Worm (Caenorhabditis elegans): ENCODE results near the gene C17H11.5.

The C17H11.5 gene

DNA sequence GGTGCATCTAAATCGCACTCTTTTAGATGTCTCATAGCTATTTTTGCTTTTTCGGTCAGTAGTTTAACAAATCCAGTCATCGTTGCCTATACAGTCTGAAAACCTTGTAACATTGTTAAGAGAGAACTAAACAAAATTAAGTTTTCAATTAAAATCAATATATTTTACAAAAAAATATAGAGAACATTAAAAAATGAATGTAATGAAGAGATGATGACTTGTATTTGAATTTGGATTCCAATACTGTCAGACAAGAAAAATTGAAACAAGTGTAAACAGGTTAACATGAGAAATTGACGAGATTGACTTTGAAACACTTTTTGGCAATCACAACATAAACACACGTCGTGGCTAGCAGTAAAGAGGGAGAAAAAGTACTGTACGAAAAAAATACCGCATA lies at the start of gene C17H11.5:
TSS of gene C17H11.5 (minus strand) at position 101 of the 400 bp plus-strand sequence.
- TF ChIP-seq him-1 (tag; optimal IDR thresholded peaks at IDR 0.05): no peak

DNA sequence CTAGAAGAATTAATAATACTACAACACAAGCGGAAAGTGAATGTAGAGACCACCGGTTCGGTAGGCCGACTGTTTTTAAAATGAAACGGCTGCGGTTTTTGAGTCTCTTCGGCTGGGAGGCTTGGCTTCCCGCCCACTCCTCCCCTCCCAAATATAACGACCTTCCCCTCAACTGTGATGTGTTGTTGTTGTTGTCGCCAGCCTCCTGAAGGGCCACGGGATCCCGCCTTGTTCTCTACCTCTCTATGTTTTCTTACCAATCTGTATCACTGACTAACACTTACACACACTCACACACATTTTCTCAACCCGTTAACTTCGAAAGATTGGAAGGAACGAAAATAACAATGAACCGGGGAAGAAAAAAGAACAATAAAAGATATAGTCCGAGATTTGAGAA lies 48.6 kb upstream of the C17H11.5 start:
- TF ChIP-seq dao-5 (tag; optimal IDR thresholded peaks at IDR 0.05) (no peak), W03F9.2 (tag; optimal IDR thresholded peaks at IDR 0.05) (no peak), him-1 (tag; optimal IDR thresholded peaks at IDR 0.05) (no peak)

DNA sequence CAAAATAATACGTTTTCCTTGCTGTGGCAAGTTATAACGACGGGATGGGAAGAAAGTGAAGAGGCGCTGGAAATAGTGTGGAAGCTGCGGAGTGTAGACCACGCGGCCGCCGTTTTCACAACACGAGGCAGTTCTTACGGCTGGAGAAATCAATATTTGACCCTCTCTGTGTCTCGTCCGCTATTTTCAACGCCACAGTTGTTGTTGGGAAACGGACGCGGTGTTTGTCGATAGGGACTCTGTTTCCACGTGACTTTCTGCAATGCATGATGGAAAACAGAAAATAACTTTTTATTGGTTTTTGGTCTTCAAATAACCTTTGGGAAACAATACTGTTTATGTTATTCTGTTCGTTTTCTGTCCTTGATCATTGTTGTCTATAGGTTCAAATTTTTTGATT lies 46.9 kb upstream of the C17H11.5 start, which contains the start of gene K02A6.3:
TSS of gene K02A6.3 (minus strand) at position 74 of the 400 bp plus-strand sequence.
- TF ChIP-seq W03F9.2 (tag; optimal IDR thresholded peaks at IDR 0.05): peak; percentile 58
- no peak for TF ChIP-seq him-1 (tag; optimal IDR thresholded peaks at IDR 0.05)
- no peak for TF ChIP-seq dao-5 (tag; optimal IDR thresholded peaks at IDR 0.05)

DNA sequence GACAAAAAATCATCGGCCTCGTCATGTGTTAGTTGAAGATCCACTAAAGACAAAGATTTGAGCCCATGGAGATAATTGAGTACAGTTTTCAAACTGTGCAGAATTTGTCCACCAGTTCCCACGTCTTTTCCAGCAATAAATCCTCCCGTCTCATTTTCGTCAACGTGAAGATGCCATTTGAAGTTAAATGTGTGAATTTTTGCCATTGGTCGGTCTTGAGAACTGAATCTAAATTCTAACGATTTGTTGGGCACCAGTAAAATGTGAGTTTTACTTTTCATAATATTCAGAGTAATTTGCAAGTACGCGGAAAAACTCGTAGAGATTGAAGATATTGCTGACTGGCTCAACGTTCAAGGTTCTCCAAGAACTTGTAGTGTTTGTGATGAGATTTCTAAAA lies 45.6 kb upstream of the C17H11.5 start:
- TF ChIP-seq dao-5 (tag; optimal IDR thresholded peaks at IDR 0.05) (no peak), him-1 (tag; optimal IDR thresholded peaks at IDR 0.05) (no peak), W03F9.2 (tag; optimal IDR thresholded peaks at IDR 0.05) (no peak)

DNA sequence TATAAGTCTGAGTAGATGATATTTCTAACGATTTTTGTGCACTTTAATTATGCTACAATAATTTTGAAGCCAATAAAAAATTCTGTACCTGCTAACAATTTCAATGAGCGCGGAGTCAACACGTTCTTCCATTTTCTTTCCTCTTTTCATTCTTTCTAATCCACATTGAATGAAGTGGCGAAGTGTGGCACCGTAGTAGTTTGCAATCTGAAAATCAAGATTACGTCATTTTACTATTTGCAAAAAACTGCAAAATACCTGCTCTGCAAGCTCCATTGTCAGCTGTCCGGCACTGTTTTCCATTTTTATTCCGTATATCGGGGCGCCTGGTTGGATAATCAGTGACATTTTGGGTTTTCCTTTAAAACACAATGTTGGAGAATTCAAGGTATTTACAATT lies 44.3 kb upstream of the C17H11.5 start:
- TF ChIP-seq dao-5 (tag; optimal IDR thresholded peaks at IDR 0.05) (no peak), W03F9.2 (tag; optimal IDR thresholded peaks at IDR 0.05) (no peak), him-1 (tag; optimal IDR thresholded peaks at IDR 0.05) (no peak)

DNA sequence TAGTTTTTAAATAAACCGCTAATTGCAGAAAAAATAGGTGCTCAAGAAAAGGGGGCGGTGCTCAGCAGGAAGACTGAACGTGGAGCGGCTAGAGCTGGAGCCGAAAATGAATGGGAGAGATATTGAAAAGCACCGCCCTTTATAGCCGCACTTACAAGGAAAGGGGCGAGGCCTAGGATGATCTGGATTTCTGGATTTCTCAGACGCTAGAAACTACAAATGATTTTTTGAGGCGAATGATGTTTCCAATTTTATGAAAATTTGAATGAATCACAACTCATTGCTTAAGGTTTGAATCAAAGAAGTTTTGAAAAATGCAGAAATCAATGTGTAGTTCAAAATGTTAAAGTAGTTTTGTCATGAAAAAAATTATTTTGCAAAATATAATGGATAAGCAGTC lies 40.0 kb upstream of the C17H11.5 start, which contains the start of gene K02A6.2:
TSS of gene K02A6.2 (minus strand) at position 101 of the 400 bp plus-strand sequence.
- TF ChIP-seq W03F9.2 (tag; optimal IDR thresholded peaks at IDR 0.05) (no peak), him-1 (tag; optimal IDR thresholded peaks at IDR 0.05) (no peak), dao-5 (tag; optimal IDR thresholded peaks at IDR 0.05) (no peak)

DNA sequence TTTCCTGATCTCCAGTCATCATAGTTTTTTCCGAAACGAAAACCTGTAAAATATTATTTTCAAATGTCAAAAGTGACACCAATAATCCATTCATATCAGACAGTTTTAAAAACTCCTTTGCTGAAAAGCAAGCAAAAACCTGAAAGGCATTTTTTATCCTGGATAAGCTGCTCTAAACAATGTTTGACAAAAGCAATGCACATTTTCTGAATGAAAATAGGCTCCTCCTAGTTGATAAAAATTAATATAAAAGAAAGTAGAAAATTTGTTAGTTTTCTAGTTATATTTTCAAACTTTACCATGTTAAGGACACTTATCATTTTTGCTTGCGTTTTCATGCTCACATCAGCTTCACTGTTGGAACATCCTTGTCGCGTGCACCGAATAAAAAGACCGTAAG lies 34.5 kb upstream of the C17H11.5 start, which contains the start of gene K02A6.1:
TSS of gene K02A6.1 (plus strand) at position 301 of the 400 bp plus-strand sequence.
- TF ChIP-seq dao-5 (tag; optimal IDR thresholded peaks at IDR 0.05) (no peak), him-1 (tag; optimal IDR thresholded peaks at IDR 0.05) (no peak), W03F9.2 (tag; optimal IDR thresholded peaks at IDR 0.05) (no peak)

DNA sequence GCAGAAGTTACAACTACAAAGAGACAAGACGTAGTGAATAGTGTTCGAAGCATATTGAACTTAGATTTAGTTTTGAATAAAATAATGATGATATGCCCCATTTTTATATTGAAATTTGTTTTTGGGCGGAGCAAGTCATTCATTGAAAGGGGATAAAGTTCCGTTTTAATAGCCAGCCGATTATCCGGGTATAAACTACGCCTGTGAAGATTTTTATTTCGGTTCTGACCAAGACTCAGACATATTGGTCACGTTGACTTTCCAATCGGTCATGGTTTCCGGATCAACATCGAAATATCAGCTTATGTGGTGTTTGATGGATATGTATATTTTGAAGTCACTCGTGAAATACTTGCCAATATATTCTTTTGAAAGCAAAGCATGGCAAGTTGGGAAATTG lies 33.7 kb upstream of the C17H11.5 start, which contains the start of gene K02A6.4:
TSS of gene K02A6.4 (minus strand) at position 101 of the 400 bp plus-strand sequence.
- TF ChIP-seq W03F9.2 (tag; optimal IDR thresholded peaks at IDR 0.05) (no peak), dao-5 (tag; optimal IDR thresholded peaks at IDR 0.05) (no peak), him-1 (tag; optimal IDR thresholded peaks at IDR 0.05) (no peak)

DNA sequence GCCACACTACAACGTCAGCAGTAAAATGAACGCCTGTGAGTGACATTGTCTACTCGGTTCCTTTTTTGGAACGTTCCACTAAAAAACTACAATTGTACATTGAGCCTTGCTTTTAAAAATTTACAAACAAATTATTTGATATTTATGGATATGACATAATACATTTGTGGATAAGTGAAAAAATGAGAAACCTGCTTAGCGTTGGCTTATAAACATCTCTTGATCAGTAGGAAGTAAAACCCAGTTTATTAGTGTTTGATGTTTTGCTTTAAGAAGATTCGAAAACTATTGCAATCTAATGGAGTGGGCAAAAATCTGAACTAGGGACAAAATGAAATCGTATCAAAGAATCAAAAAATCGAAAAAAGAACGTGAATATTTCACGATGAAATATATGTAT lies 32.0 kb upstream of the C17H11.5 start:
- no peak for TF ChIP-seq W03F9.2 (tag; optimal IDR thresholded peaks at IDR 0.05)
- TF ChIP-seq him-1 (tag; optimal IDR thresholded peaks at IDR 0.05): no peak

DNA sequence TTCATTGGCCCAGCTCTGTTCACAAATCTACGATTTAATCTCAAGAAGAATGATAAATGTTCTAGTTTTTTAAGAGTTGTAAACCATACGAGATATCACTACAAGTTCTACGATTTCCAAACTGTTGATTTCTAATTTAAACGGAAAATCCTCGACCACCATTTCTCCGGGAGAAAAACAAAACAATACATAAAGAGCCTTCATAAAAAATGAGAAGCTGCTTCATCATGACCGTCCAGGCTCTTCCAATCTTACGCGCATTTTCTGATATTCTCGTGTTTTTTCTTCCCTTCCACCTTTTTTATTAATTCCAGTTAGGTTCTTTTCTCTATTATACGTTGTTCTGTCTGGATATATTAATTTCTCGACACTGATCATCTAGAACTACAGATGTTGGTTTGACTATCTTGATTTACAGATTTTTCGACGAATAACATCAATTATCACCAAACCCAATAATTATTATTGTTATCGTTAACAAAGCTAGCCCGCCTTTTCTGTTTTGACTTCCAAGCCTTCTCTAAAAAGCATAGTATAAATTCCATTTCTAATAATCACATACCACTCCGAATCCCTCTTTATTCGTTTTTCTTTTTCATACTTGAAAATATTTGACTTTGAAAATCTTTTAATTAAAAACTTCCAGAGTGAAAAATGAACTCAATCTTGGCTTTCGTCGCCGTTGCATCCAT lies 29.6 kb upstream of the C17H11.5 start, which contains the start of gene C47D2.1:
TSS of gene C47D2.1 (plus strand) at position 642 of the 692 bp plus-strand sequence.
- TF ChIP-seq him-1 (tag; optimal IDR thresholded peaks at IDR 0.05) (no peak), dao-5 (tag; optimal IDR thresholded peaks at IDR 0.05) (no peak), W03F9.2 (tag; optimal IDR thresholded peaks at IDR 0.05) (no peak)

DNA sequence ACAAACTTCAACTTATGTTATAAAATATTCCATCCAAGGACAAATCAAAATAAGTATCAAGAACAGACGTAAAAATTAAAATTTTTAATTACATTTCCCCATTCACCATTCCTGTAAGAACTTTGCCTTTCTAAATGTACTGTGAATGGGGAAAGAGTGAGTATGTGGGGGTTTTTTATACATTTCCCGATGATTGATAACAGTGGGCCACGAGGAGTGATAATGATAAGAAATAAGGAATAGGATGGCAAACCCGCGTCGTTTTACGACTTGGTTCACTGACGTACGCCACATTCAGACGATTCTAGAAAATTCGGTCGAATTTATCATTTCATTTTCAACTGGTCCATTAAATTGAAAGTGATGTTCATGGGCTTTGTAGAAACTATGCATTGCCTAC lies 26.1 kb upstream of the C17H11.5 start, which contains the start of gene cdd-1:
TSS of gene cdd-1 (minus strand) at position 151 of the 400 bp plus-strand sequence.
- TF ChIP-seq dao-5 (tag; optimal IDR thresholded peaks at IDR 0.05) (no peak), W03F9.2 (tag; optimal IDR thresholded peaks at IDR 0.05) (no peak), him-1 (tag; optimal IDR thresholded peaks at IDR 0.05) (no peak)

DNA sequence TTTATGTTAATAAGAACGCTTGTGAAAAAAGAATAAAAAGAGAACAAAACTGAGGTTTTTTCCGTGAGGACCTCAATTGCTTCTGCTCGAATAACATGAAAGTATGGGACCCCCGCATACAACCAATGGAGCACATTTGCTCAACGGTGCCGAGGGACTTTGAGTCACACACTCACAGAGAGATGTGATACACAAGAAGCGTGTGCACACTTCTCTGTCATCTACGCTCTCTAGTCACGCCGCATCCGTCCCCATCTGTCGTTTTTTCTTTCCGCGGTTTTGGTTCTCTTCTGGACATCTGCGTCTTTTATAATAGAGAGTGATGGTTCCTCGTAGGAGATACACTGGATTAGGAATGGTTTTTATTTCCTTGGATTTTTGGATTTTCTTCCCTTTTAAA lies 21.0 kb upstream of the C17H11.5 start:
- TF ChIP-seq dao-5 (tag; optimal IDR thresholded peaks at IDR 0.05): no peak
- TF ChIP-seq W03F9.2 (tag; optimal IDR thresholded peaks at IDR 0.05): no peak
- TF ChIP-seq him-1 (tag; optimal IDR thresholded peaks at IDR 0.05): no peak

DNA sequence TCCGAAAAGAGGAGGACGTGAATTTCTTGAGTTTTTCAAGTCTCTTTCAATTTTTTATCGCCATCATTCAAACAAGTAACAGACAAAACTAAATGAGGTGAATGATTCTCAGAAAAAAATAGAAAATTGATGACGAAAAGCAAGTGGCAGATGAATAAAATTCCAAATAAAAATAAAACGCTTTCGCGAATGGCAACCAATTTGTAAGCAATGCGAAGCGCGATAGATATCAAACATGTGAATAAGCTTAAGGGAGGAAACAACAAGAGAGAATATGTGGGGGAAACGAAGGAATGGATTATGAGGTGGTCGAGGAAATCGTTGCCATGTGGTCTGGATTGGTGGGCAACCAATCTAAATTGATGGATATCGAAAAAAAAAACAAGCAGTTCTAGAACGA lies 19.5 kb upstream of the C17H11.5 start:
- TF ChIP-seq him-1 (tag; optimal IDR thresholded peaks at IDR 0.05) (no peak), dao-5 (tag; optimal IDR thresholded peaks at IDR 0.05) (no peak), W03F9.2 (tag; optimal IDR thresholded peaks at IDR 0.05) (no peak)

DNA sequence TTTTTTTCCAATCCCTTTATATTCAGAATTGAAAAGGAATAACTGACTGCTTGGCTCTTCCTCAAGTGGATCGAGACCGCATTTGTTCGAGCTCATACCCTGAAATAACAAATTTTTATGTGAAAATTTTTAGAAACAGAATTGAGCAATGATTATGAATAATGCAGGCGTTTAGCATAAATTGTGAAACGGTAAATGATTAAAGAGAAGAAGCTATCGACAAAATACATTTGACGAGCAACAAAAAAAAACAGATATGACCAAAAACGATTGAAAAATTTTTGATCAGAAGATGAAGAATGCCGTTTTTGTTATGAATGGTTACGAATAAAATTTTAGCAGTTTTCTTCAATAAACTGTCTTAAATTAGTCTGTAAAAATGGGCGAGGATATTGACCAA lies 18.7 kb upstream of the C17H11.5 start, which contains the start of gene C17H11.6:
TSS of gene C17H11.6 (minus strand) at position 101 of the 400 bp plus-strand sequence.
- TF ChIP-seq him-1 (tag; optimal IDR thresholded peaks at IDR 0.05) (no peak), W03F9.2 (tag; optimal IDR thresholded peaks at IDR 0.05) (no peak), dao-5 (tag; optimal IDR thresholded peaks at IDR 0.05) (no peak)

DNA sequence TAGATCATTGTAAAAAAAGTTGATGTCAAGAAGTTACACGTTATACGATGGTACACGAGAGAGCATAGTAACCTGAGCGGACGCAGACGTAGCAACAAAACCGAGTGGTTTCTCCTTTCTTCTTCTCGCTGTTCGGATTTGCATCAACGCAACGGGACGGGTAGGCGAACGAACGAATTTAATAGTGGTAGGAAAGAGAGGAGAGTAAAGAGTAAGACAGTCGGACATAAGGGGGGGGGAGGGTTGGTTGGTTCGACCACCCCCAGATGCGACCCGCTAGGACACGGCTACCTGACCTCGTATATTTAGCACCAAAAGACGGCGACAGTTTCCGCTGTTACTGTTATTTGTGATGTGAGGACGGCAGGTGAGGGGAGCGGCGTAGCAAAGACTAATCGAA lies 16.3 kb upstream of the C17H11.5 start:
- TF ChIP-seq W03F9.2 (tag; optimal IDR thresholded peaks at IDR 0.05) (no peak), him-1 (tag; optimal IDR thresholded peaks at IDR 0.05) (no peak), dao-5 (tag; optimal IDR thresholded peaks at IDR 0.05) (no peak)
